Fruit fly (Drosophila melanogaster): Measurements from ENCODE around the gene Nup133.

Gene Nup133

dm6 chr3R:22726031-22726770 lies 35.8 kb downstream of the Nup133 start, which contains the start of gene RNF220 (continued):
- no peak for TF ChIP-seq D (optimal IDR thresholded peaks at IDR 0.05)
- TF ChIP-seq D (GFP tag; optimal IDR thresholded peaks at IDR 0.05) = no peak
- no peak for TF ChIP-seq dysf (GFP tag; IDR thresholded peaks at IDR 0.05)
- TF ChIP-seq knrl (GFP tag; IDR thresholded peaks at IDR 0.05; ENCODE audit: partially characterized antibody) = no peak; the same call in none of the 3 replicates
- 0 out of 2 replicates have a peak, but pooled peaks have one; percentile 8 for TF ChIP-seq klu (GFP tag; IDR thresholded peaks at IDR 0.05)
- no peak for TF ChIP-seq Optix (GFP tag; IDR thresholded peaks at IDR 0.05)
- no peak for TF ChIP-seq Sry-δ (GFP tag; optimal IDR thresholded peaks at IDR 0.05)
- TF ChIP-seq hth (optimal IDR thresholded peaks at IDR 0.05) = no peak
- no peak for TF ChIP-seq Max (GFP tag; optimal IDR thresholded peaks at IDR 0.05)
- TF ChIP-seq NFAT (GFP tag; IDR thresholded peaks at IDR 0.05) = no peak
- TF ChIP-seq sqz (GFP tag; optimal IDR thresholded peaks at IDR 0.05) = no peak
- TF ChIP-seq CG11093 (GFP tag; IDR thresholded peaks at IDR 0.05) = no peak
- TF ChIP-seq Ravus (GFP tag; IDR thresholded peaks at IDR 0.05) = no peak
- TF ChIP-seq CG11247 (GFP tag; IDR thresholded peaks at IDR 0.05) = no peak
- no peak for TF ChIP-seq crp (GFP tag; optimal IDR thresholded peaks at IDR 0.05)
- TF ChIP-seq gro (GFP tag; optimal IDR thresholded peaks at IDR 0.05) = no peak
- TF ChIP-seq al (GFP tag; IDR thresholded peaks at IDR 0.05) = no peak
- no peak for TF ChIP-seq wek (GFP tag; optimal IDR thresholded peaks at IDR 0.05)
- TF ChIP-seq CG9215 (GFP tag; IDR thresholded peaks at IDR 0.05) = 0 out of 2 replicates have a peak, but pooled peaks have one; percentile 23
- no peak for TF ChIP-seq CG11398 (GFP tag; optimal IDR thresholded peaks at IDR 0.05)
- TF ChIP-seq kni (GFP tag; optimal IDR thresholded peaks at IDR 0.05) = no peak
- no peak for TF ChIP-seq yki (optimal IDR thresholded peaks at IDR 0.05)
- TF ChIP-seq Hr78 (GFP tag; optimal IDR thresholded peaks at IDR 0.05) = no peak
- peak; percentile 13 for TF ChIP-seq dmrt99B (tag; optimal IDR thresholded peaks at IDR 0.05)
- no peak for TF ChIP-seq CG10431 (GFP tag; optimal IDR thresholded peaks at IDR 0.05)
- TF ChIP-seq hb (GFP tag; IDR thresholded peaks at IDR 0.05; ENCODE audit: partially characterized antibody) = no peak
- no peak for TF ChIP-seq CG12219 (GFP tag; optimal IDR thresholded peaks at IDR 0.05)
- TF ChIP-seq YL-1 (GFP tag; optimal IDR thresholded peaks at IDR 0.05) = no peak
- no peak; the same call in 2 of the 3 replicates for TF ChIP-seq CG14860 (GFP tag; IDR thresholded peaks at IDR 0.05; ENCODE audit: partially characterized antibody)
- TF ChIP-seq CG18476 (GFP tag; optimal IDR thresholded peaks at IDR 0.05) = no peak
- no peak for TF ChIP-seq bigmax (GFP tag; optimal IDR thresholded peaks at IDR 0.05)
- no peak for TF ChIP-seq CG17912 (GFP tag; optimal IDR thresholded peaks at IDR 0.05)
- no peak for TF ChIP-seq stwl (tag; optimal IDR thresholded peaks at IDR 0.05)
- TF ChIP-seq E2f2 (GFP tag; IDR thresholded peaks at IDR 0.05) = no peak
- no peak for TF ChIP-seq gce (GFP tag; IDR thresholded peaks at IDR 0.05)
- TF ChIP-seq CG9609 (GFP tag; optimal IDR thresholded peaks at IDR 0.05) = no peak
- no peak for TF ChIP-seq Ssrp (tag; optimal IDR thresholded peaks at IDR 0.05)
- TF ChIP-seq gt (GFP tag; IDR thresholded peaks at IDR 0.05) = no peak
- TF ChIP-seq salm (tag; optimal IDR thresholded peaks at IDR 0.05) = no peak
- TF ChIP-seq prd (optimal IDR thresholded peaks at IDR 0.05) = no peak
- TF ChIP-seq prd (GFP tag; IDR thresholded peaks at IDR 0.05) = peak; percentile 7; the same call in 1 of the 3 replicates
- no peak for TF ChIP-seq psq (GFP tag; optimal IDR thresholded peaks at IDR 0.05)
- TF ChIP-seq ken (GFP tag; IDR thresholded peaks at IDR 0.05) = no peak
- no peak for TF ChIP-seq jumu (GFP tag; optimal IDR thresholded peaks at IDR 0.05)
- TF ChIP-seq CG14050 (GFP tag; IDR thresholded peaks at IDR 0.05) = no peak
- TF ChIP-seq cato (GFP tag; optimal IDR thresholded peaks at IDR 0.05; ENCODE audit: borderline replicate concordance) = no peak
- no peak for TF ChIP-seq CG10565 (GFP tag; optimal IDR thresholded peaks at IDR 0.05)
- peak; percentile 59 for TF ChIP-seq Med (GFP tag)
- TF ChIP-seq chn (GFP tag; optimal IDR thresholded peaks at IDR 0.05) = no peak
- TF ChIP-seq slou (GFP tag; optimal IDR thresholded peaks at IDR 0.05) = no peak
- no peak for TF ChIP-seq Chrac-16 (GFP tag; optimal IDR thresholded peaks at IDR 0.05)
